Worm (Caenorhabditis elegans) whole organism, L1 larva: ENCODE results near the gene gsto-2.
A peak's percentile ranks its signal among the peaks of the same experiment; 100 is the strongest.

Experiments used
- Y116A8C.19 ChIP-seq: sonication (generic microtip); optimal IDR thresholded peaks from 2 replicates; lab custom pipeline; 2016; ENCODE audit warnings: missing compliant biosample characterization, missing genetic modification characterization, borderline replicate concordance
- aha-1 ChIP-seq: fragments of 150-350 bp; optimal IDR thresholded peaks from 2 replicates; lab custom pipeline; 2014; ENCODE audit warnings: missing biosample characterization, missing genetic modification characterization
- aly-2 ChIP-seq: fragments of 150-350 bp; optimal IDR thresholded peaks from 2 replicates; lab custom pipeline; 2014; ENCODE audit warnings: missing biosample characterization, missing genetic modification characterization
- ceh-63 ChIP-seq: fragments of 200-800 bp; sonication (Bioruptor generic); optimal IDR thresholded peaks from 2 replicates; lab custom pipeline; 2018; ENCODE audit warnings: mild to moderate bottlenecking, missing genetic modification characterization, missing compliant biosample characterization
- ceh-8 ChIP-seq: fragments of 200-800 bp; sonication (Bioruptor generic); optimal IDR thresholded peaks from 2 replicates; lab custom pipeline; 2018; ENCODE audit warnings: mild to moderate bottlenecking, missing genetic modification characterization, moderate library complexity, missing compliant biosample characterization
- ceh-82 ChIP-seq, 3 experiments: fragments of 150-350 bp in 1 of 3; sonication (generic microtip) in 2 of 3; optimal IDR thresholded peaks; 2 replicates each; lab custom pipeline; 2014 to 2017; ENCODE audit warnings: missing biosample characterization in 3 of 3, missing genetic modification characterization in 3 of 3
- ceh-88 ChIP-seq: fragments of 200-800 bp; sonication (Bioruptor generic); IDR thresholded peaks from 2 replicates; pipeline ENCODE4 v1.3.6; 2022; ENCODE audit warnings: missing genetic modification characterization, missing compliant biosample characterization
- ces-1 ChIP-seq: fragments of 150-350 bp; optimal IDR thresholded peaks from 2 replicates; lab custom pipeline; 2014; ENCODE audit warnings: missing biosample characterization, missing genetic modification reagents, missing genetic modification characterization
- dsc-1 ChIP-seq: sonication (generic microtip); optimal IDR thresholded peaks from 2 replicates; lab custom pipeline; 2016; ENCODE audit warnings: mild to moderate bottlenecking, missing genetic modification characterization, missing compliant biosample characterization
- efl-1 ChIP-seq, 4 experiments: fragments of 150-350 bp; optimal IDR thresholded peaks in 3 of 4; peaks in 1 of 4; 1 replicate in 1 of 4; 2 replicates in 3 of 4; lab custom pipeline; 2014; ENCODE audit warnings: missing biosample characterization in 2 of 4, missing genetic modification characterization in 2 of 4, missing genetic modification reagents in 2 of 4
- elt-2 ChIP-seq: sonication (generic microtip); optimal IDR thresholded peaks from 2 replicates; lab custom pipeline; 2016; ENCODE audit warnings: missing genetic modification characterization, mild to moderate bottlenecking, inconsistent platforms, missing compliant biosample characterization, missing genetic modification reagents
- elt-3 ChIP-seq, 6 experiments: fragments of 150-350 bp in 1 of 6; sonication (generic microtip); optimal IDR thresholded peaks; 2 replicates each; lab custom pipeline; 2017 to 2018; ENCODE audit warnings: missing biosample characterization in 6 of 6, missing genetic modification characterization in 6 of 6, inconsistent platforms in 1 of 6
- fkh-10 ChIP-seq: sonication (generic microtip); optimal IDR thresholded peaks from 2 replicates; lab custom pipeline; 2017; ENCODE audit warnings: missing biosample characterization, missing genetic modification reagents, missing genetic modification characterization
- fkh-8 ChIP-seq: sonication (generic microtip); optimal IDR thresholded peaks from 2 replicates; lab custom pipeline; 2016; ENCODE audit warnings: mild to moderate bottlenecking, missing genetic modification characterization, missing compliant biosample characterization
- hlh-4 ChIP-seq: sonication (generic microtip); optimal IDR thresholded peaks from 2 replicates; lab custom pipeline; 2016; ENCODE audit warnings: mild to moderate bottlenecking, missing genetic modification characterization, missing compliant biosample characterization
- hpl-2 ChIP-seq: fragments of 150-350 bp; optimal IDR thresholded peaks from 2 replicates; lab custom pipeline; 2014; ENCODE audit warnings: missing biosample characterization, missing genetic modification reagents, missing genetic modification characterization
- isw-1 ChIP-seq: fragments of 200-800 bp; sonication (Bioruptor generic); IDR thresholded peaks from 2 replicates; pipeline ENCODE4 v1.3.6; 2022; ENCODE audit warnings: missing genetic modification characterization, missing compliant biosample characterization
- jun-1 ChIP-seq: fragments of 150-350 bp; optimal IDR thresholded peaks from 2 replicates; lab custom pipeline; 2014; ENCODE audit warnings: missing biosample characterization, missing genetic modification reagents, missing genetic modification characterization
- lin-13 ChIP-seq: fragments of 150-350 bp; optimal IDR thresholded peaks from 2 replicates; lab custom pipeline; 2014; ENCODE audit warnings: missing biosample characterization, missing genetic modification reagents, missing genetic modification characterization
- lin-14 ChIP-seq: fragments of 200-800 bp; sonication (Bioruptor generic); optimal IDR thresholded peaks from 2 replicates; lab custom pipeline; 2018; ENCODE audit warnings: mild to moderate bottlenecking, missing genetic modification characterization, moderate library complexity, missing compliant biosample characterization
- lin-15B ChIP-seq: fragments of 150-350 bp; sonication (generic microtip); optimal IDR thresholded peaks from 3 replicates; lab custom pipeline; 2014; ENCODE audit warnings: missing biosample characterization, missing genetic modification characterization
- lir-3 ChIP-seq: sonication (generic microtip); optimal IDR thresholded peaks from 2 replicates; lab custom pipeline; 2016; ENCODE audit warnings: mild to moderate bottlenecking, missing genetic modification characterization, moderate library complexity, missing compliant biosample characterization; ENCODE audit not compliant: poor library complexity
- lsy-2 ChIP-seq, 2 experiments: fragments of 150-350 bp; optimal IDR thresholded peaks; 2 replicates each; lab custom pipeline; 2014; ENCODE audit warnings: missing biosample characterization in 2 of 2, missing genetic modification characterization in 2 of 2
- mab-9 ChIP-seq: fragments of 200-800 bp; sonication (Bioruptor generic); IDR thresholded peaks from 2 replicates; pipeline ENCODE4 v1.3.6; 2022; ENCODE audit warnings: missing genetic modification reagents, missing genetic modification characterization, missing compliant biosample characterization
- mdl-1 ChIP-seq, 2 experiments: fragments of 150-350 bp; optimal IDR thresholded peaks; 2 replicates each; lab custom pipeline; 2014 to 2017; ENCODE audit warnings: missing biosample characterization in 2 of 2, missing genetic modification characterization in 2 of 2, inconsistent platforms in 1 of 2
- mep-1 ChIP-seq: fragments of 150-350 bp; optimal IDR thresholded peaks from 2 replicates; lab custom pipeline; 2014; ENCODE audit warnings: missing biosample characterization, missing genetic modification characterization
- nhr-11 ChIP-seq: fragments of 150-350 bp; optimal IDR thresholded peaks from 2 replicates; lab custom pipeline; 2014; ENCODE audit warnings: missing biosample characterization, missing genetic modification characterization
- nhr-28 ChIP-seq: fragments of 150-350 bp; optimal IDR thresholded peaks from 2 replicates; lab custom pipeline; 2014; ENCODE audit warnings: missing biosample characterization, missing genetic modification characterization
- nhr-71 ChIP-seq: sonication (generic microtip); optimal IDR thresholded peaks from 2 replicates; lab custom pipeline; 2016; ENCODE audit warnings: mild to moderate bottlenecking, missing genetic modification characterization, moderate library complexity, missing compliant biosample characterization
- nhr-77 ChIP-seq: fragments of 150-350 bp; optimal IDR thresholded peaks from 2 replicates; lab custom pipeline; 2014; ENCODE audit warnings: missing biosample characterization, missing genetic modification characterization
- nhr-84 ChIP-seq: sonication (generic microtip); optimal IDR thresholded peaks from 2 replicates; lab custom pipeline; 2017; ENCODE audit warnings: missing biosample characterization, missing genetic modification characterization
- nhr-85 ChIP-seq: sonication (generic microtip); peaks from one replicate; lab custom pipeline; 2016; ENCODE audit warnings: missing genetic modification characterization, inconsistent platforms, missing compliant biosample characterization
- pax-3 ChIP-seq: fragments of 200-800 bp; sonication (Bioruptor generic); optimal IDR thresholded peaks from 2 replicates; lab custom pipeline; 2018; ENCODE audit warnings: mild to moderate bottlenecking, missing genetic modification characterization, moderate library complexity, missing compliant biosample characterization
- rnt-1 ChIP-seq: sonication (generic microtip); optimal IDR thresholded peaks from 2 replicates; lab custom pipeline; 2016; ENCODE audit warnings: mild to moderate bottlenecking, missing genetic modification characterization, moderate library complexity, missing compliant biosample characterization
- skn-1 ChIP-seq: fragments of 150-350 bp; optimal IDR thresholded peaks from 2 replicates; lab custom pipeline; 2014; ENCODE audit warnings: missing biosample characterization, missing genetic modification characterization
- snu-23 ChIP-seq: sonication (generic microtip); optimal IDR thresholded peaks from 2 replicates; lab custom pipeline; 2016; ENCODE audit warnings: missing genetic modification characterization, missing compliant biosample characterization
- sox-4 ChIP-seq: sonication (generic microtip); optimal IDR thresholded peaks from 2 replicates; lab custom pipeline; 2016; ENCODE audit warnings: missing genetic modification characterization, missing compliant biosample characterization
- sptf-1 ChIP-seq: fragments of 150-350 bp; optimal IDR thresholded peaks from 2 replicates; lab custom pipeline; 2014; ENCODE audit warnings: missing biosample characterization, missing genetic modification characterization
- tbx-2 ChIP-seq: sonication (generic microtip); optimal IDR thresholded peaks from 2 replicates; lab custom pipeline; 2016; ENCODE audit warnings: missing genetic modification characterization, missing compliant biosample characterization
- unc-62 ChIP-seq: fragments of 150-350 bp; optimal IDR thresholded peaks from 2 replicates; lab custom pipeline; 2014; ENCODE audit warnings: missing biosample characterization, missing genetic modification reagents, missing genetic modification characterization
- vab-15 ChIP-seq: sonication (generic microtip); optimal IDR thresholded peaks from 2 replicates; lab custom pipeline; 2017; ENCODE audit warnings: missing genotype, mild to moderate bottlenecking, missing genetic modification characterization, missing compliant biosample characterization
- zip-4 ChIP-seq: fragments of 200-800 bp; sonication (Bioruptor generic); optimal IDR thresholded peaks from 2 replicates; lab custom pipeline; 2018; ENCODE audit warnings: mild to moderate bottlenecking, missing genetic modification characterization, moderate library complexity, missing compliant biosample characterization
- ztf-11 ChIP-seq, 2 experiments: sonication (generic microtip); optimal IDR thresholded peaks; 2 replicates each; lab custom pipeline; 2016 to 2017; ENCODE audit warnings: missing genetic modification characterization in 2 of 2, missing biosample characterization in 1 of 2, missing compliant biosample characterization in 1 of 2
- ztf-4 ChIP-seq: fragments of 150-350 bp; optimal IDR thresholded peaks from 2 replicates; lab custom pipeline; 2014; ENCODE audit warnings: missing biosample characterization, missing genetic modification characterization

Gene gsto-2

ce11 chrIII:8512279-8512942, 42.2 kb upstream of the gsto-2 start:
- no peak for TF ChIP-seq nhr-77 (tag; lab: Kevin White, UChicago)
- no peak for TF ChIP-seq efl-1 (optimal IDR thresholded peaks at IDR 0.05; lab: Kevin White, UChicago)
- peak in 1 of 2 experiments; percentile 80 for TF ChIP-seq efl-1 (GFP tag; optimal IDR thresholded peaks at IDR 0.05 in 1 of 2; lab: Kevin White, UChicago)
- peak; percentile 5 for TF ChIP-seq dsc-1 (tag; lab: Kevin White, UChicago)
- TF ChIP-seq nhr-85: peak; percentile 72
- no peak for TF ChIP-seq ceh-63 (GFP tag; lab: Kevin White, UChicago)
- no peak for TF ChIP-seq pax-3 (tag; lab: Kevin White, UChicago)
- TF ChIP-seq fkh-8 (tag; lab: Kevin White, UChicago): peak; percentile 60
- TF ChIP-seq, all 84 proteins: peak for 4

ce11 chrIII:8518990-8519389, 35.6 kb upstream of the gsto-2 start:
- TF ChIP-seq nhr-85: no peak
- peak; percentile 34 for TF ChIP-seq aly-2 (tag; lab: Kevin White, UChicago)
- no peak for TF ChIP-seq ztf-4 (tag; lab: Kevin White, UChicago)
- TF ChIP-seq efl-1 (optimal IDR thresholded peaks at IDR 0.05; lab: Kevin White, UChicago): no peak
- peak in 1 of 2 experiments; percentile 44 for TF ChIP-seq efl-1 (GFP tag; optimal IDR thresholded peaks at IDR 0.05 in 1 of 2; lab: Kevin White, UChicago)

ce11 chrIII:8519886-8520285, 34.7 kb upstream of the gsto-2 start, which contains the start of gene ZC21.8:
ZC21.8 (minus strand) TSS chrIII:8519986.
- TF ChIP-seq skn-1 (tag; lab: Kevin White, UChicago): no peak
- no peak for TF ChIP-seq lin-14 (GFP tag; lab: Kevin White, UChicago)
- TF ChIP-seq fkh-10: no peak
- TF ChIP-seq dsc-1 (tag; lab: Kevin White, UChicago): no peak
- no peak for TF ChIP-seq mep-1 (tag; lab: Kevin White, UChicago)
- TF ChIP-seq elt-3 (tag; optimal IDR thresholded peaks at IDR 0.05; lab: Kevin White, UChicago): no peak
- no peak for TF ChIP-seq ztf-11 (tag; optimal IDR thresholded peaks at IDR 0.05; lab: Kevin White, UChicago)
- TF ChIP-seq zip-4 (GFP tag; lab: Kevin White, UChicago): no peak
- no peak for TF ChIP-seq hpl-2 (GFP tag; lab: Kevin White, UChicago)
- TF ChIP-seq lir-3 (tag; lab: Kevin White, UChicago): no peak
- TF ChIP-seq nhr-28 (tag; lab: Kevin White, UChicago): no peak
- TF ChIP-seq lsy-2 (tag; optimal IDR thresholded peaks at IDR 0.05; lab: Kevin White, UChicago): no peak
- TF ChIP-seq aha-1 (tag; lab: Kevin White, UChicago): no peak
- no peak for TF ChIP-seq ceh-88 (GFP tag; lab: Robert Waterston, UW)
- TF ChIP-seq ceh-82 (tag; optimal IDR thresholded peaks at IDR 0.05; lab: Kevin White, UChicago): no peak
- TF ChIP-seq mab-9 (GFP tag; lab: Robert Waterston, UW): no peak
- no peak for TF ChIP-seq lin-13 (GFP tag; lab: Kevin White, UChicago)
- TF ChIP-seq jun-1 (tag; lab: Kevin White, UChicago): no peak

- TF ChIP-seq nhr-84 (tag; lab: Kevin White, UChicago) (no peak), ceh-8 (GFP tag; lab: Kevin White, UChicago) (no peak), jun-1 (tag; lab: Kevin White, UChicago) (no peak), lsy-2 (tag; optimal IDR thresholded peaks at IDR 0.05; lab: Kevin White, UChicago) (no peak), hlh-4 (tag; lab: Kevin White, UChicago) (no peak), nhr-77 (tag; lab: Kevin White, UChicago) (peak; percentile 54), nhr-11 (tag; lab: Kevin White, UChicago) (no peak), isw-1 (no peak), mdl-1 (tag; optimal IDR thresholded peaks at IDR 0.05; lab: Kevin White, UChicago) (peak in 1 of 2 experiments; percentile 2), pax-3 (tag; lab: Kevin White, UChicago) (no peak), mab-9 (GFP tag; lab: Robert Waterston, UW) (no peak), sptf-1 (tag; lab: Kevin White, UChicago) (no peak), snu-23 (GFP tag; lab: Kevin White, UChicago) (no peak), vab-15 (no peak), tbx-2 (peak; percentile 52), ces-1 (GFP tag; lab: Kevin White, UChicago) (no peak), ceh-63 (GFP tag; lab: Kevin White, UChicago) (no peak), ztf-4 (tag; lab: Kevin White, UChicago) (no peak), mep-1 (tag; lab: Kevin White, UChicago) (no peak), unc-62 (GFP tag; lab: Kevin White, UChicago) (no peak), sox-4 (tag; lab: Kevin White, UChicago) (no peak), lin-15B (tag; lab: Kevin White, UChicago) (no peak), elt-2 (tag; lab: Kevin White, UChicago) (no peak), nhr-71 (tag; lab: Kevin White, UChicago) (peak; percentile 11), rnt-1 (no peak), Y116A8C.19 (no peak), nhr-85 (no peak)
Observed at ce11 chrIII:8520589-8520988, 34.0 kb upstream of the gsto-2 start.
